Worm (Caenorhabditis elegans) whole organism, young adult: ENCODE measurements around the gene hmit-1.2.

Source experiments
- mel-28 ChIP-seq: sonication (generic microtip); optimal IDR thresholded peaks from 2 replicates; lab custom pipeline; 2016; ENCODE audit warnings: borderline replicate concordance, mild to moderate bottlenecking, missing genetic modification characterization, missing compliant biosample characterization
- repo-1 ChIP-seq: sonication (generic microtip); optimal IDR thresholded peaks from 2 replicates; lab custom pipeline; 2017; ENCODE audit warnings: mild to moderate bottlenecking, missing genetic modification characterization, missing compliant biosample characterization

DNA sequence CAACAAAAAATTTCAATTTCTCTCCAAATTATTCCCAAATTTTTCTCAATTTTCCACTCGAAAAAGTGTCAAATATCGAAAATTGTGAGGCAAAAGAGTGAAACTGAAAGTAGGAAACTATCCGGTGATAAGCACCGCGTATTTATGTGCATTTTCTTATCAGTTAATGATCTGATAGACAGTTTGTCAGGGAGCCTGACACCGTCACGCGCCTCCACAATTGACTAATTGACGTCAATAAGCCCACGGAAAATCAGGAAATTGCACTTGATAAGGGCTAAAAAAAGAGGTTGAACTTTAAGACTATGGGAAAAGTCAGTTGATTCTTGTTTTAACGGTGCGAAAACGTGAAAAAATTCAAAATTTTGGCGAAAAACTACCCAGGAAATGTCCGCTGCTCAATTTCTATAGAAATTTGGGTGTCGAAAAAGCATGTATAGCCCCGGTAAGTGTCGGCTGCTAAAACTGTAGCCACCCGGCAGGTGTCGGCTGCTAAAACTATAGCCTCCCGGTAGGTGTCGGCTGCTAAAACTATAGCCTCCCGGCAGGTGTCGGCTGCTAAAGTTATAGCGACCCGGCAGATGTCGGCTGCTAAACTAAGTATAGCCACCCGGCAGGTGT, 53.0 kb downstream of the hmit-1.2 start:
- TF ChIP-seq repo-1 (tag; lab: Kevin White, UChicago) (no peak), mel-28 (no peak)
